Worm (Caenorhabditis elegans): ENCODE results near the gene acs-10.

acs-10 gene

DNA sequence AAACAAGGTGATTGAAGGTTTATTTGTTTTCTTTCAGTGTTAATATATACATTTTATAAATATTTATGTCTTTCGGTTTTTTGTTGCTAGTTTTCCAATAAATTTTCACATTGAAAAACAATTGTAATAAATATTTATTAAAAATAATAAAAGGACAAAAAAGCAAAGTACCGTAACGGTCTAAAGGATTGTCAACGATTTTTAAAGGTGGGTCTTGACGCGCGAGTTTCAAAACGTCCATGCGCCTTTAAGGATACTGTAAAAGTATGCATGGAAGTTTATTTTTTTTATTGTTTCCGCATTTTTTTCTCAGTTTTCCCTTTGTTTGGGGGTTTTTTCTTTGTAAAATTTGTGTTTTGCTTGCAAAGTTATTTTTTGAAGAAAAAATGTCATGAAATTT lies 46.6 kb downstream of the acs-10 start:
- TF ChIP-seq klf-2 (GFP tag; conservative IDR thresholded peaks at IDR 0.05) (no peak), tab-1 (GFP tag; IDR thresholded peaks at IDR 0.05) (no peak), T22C8.4 (GFP tag; IDR thresholded peaks at IDR 0.05) (no peak), cog-1 (tag; optimal IDR thresholded peaks at IDR 0.05) (no peak), ztf-29 (GFP tag; IDR thresholded peaks at IDR 0.05) (no peak), med-1 (GFP tag; optimal IDR thresholded peaks at IDR 0.05; ENCODE audit: insufficient read depth) (no peak), ztf-23 (GFP tag; IDR thresholded peaks at IDR 0.05) (no peak), flt-1 (GFP tag; IDR thresholded peaks at IDR 0.05) (no peak), ref-1 (GFP tag; conservative IDR thresholded peaks at IDR 0.05) (no peak)

DNA sequence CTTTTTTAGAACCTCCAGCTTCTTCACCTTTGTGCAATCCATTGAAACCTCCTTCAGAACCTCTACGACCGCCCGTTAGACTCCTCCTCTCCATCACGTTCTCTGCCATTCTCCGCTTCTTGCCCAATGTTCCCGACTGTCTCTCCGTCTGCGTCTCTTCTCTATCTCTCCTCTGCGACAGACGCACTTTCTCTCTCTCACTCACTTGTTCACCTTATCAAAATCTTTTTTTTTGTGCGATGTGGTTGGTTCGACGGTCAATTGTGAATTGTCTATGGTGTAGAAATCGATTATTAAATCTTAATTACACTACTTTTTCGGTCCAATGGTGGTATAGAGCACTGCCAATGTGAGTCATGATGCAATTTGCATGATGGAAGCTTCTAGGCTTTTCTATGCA lies 47.2 kb downstream of the acs-10 start, which contains the start of gene atfs-1:
atfs-1 (plus strand) TSS at position 213 of the 400 bp plus-strand sequence.
- TF ChIP-seq ztf-23 (GFP tag; IDR thresholded peaks at IDR 0.05): no peak
- no peak for TF ChIP-seq klf-2 (GFP tag; conservative IDR thresholded peaks at IDR 0.05)
- TF ChIP-seq T22C8.4 (GFP tag; IDR thresholded peaks at IDR 0.05): no peak
- no peak for TF ChIP-seq ztf-29 (GFP tag; IDR thresholded peaks at IDR 0.05)
- TF ChIP-seq cog-1 (tag; optimal IDR thresholded peaks at IDR 0.05): no peak
- TF ChIP-seq ref-1 (GFP tag; conservative IDR thresholded peaks at IDR 0.05): no peak
- TF ChIP-seq flt-1 (GFP tag; IDR thresholded peaks at IDR 0.05): no peak
- no peak for TF ChIP-seq med-1 (GFP tag; optimal IDR thresholded peaks at IDR 0.05; ENCODE audit: insufficient read depth)
- no peak for TF ChIP-seq tab-1 (GFP tag; IDR thresholded peaks at IDR 0.05)

DNA sequence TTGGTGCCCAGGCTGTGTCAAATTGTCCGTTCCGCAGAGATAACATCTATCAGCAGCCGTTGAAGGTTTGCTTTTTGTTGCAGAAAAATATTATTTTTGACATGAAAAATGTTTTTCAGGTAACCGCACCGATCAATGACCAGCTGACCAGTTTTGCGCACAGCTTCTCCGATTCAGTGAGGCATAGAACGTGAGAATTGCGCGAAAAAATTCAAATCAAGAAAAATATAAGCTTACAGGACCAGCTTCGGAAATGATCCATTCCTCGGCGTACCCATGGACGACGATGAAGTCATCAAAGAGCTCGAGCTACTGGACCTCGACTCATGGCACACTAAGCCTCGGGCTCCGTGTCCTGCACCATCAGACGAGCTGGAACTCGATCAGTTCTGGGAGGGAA lies 48.2 kb downstream of the acs-10 start:
- TF ChIP-seq tab-1 (GFP tag; IDR thresholded peaks at IDR 0.05): no peak
- no peak for TF ChIP-seq T22C8.4 (GFP tag; IDR thresholded peaks at IDR 0.05)
- no peak for TF ChIP-seq flt-1 (GFP tag; IDR thresholded peaks at IDR 0.05)
- TF ChIP-seq med-1 (GFP tag; optimal IDR thresholded peaks at IDR 0.05; ENCODE audit: insufficient read depth): no peak
- TF ChIP-seq ref-1 (GFP tag; conservative IDR thresholded peaks at IDR 0.05): no peak

DNA sequence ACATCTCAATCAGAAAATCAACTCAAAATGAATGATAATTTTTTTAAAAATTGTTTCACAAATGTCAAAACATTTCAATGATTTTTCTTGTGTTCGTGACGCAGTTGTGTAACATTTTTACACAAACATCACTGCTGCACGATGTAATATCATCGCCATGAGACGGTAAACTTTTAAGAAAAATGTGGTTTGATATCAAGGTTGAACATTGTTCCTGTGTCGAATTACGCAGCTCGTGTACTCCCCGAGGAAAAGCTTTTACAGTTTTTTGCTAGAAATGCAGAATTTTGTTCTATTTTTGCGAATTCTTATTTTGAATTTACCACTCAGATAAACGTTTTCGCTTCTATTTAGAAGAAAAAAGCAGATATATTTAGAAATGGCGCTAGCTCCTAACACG lies 51.4 kb downstream of the acs-10 start:
- TF ChIP-seq tab-1 (GFP tag; IDR thresholded peaks at IDR 0.05): no peak
- TF ChIP-seq cog-1 (tag; optimal IDR thresholded peaks at IDR 0.05): no peak
